Worm (Caenorhabditis elegans) whole organism, young adult: ENCODE results near the gene tpa-1.

Experiments
- B0035.1 ChIP-seq: sonication (generic microtip); optimal IDR thresholded peaks from 2 replicates; lab custom pipeline; 2016; ENCODE audit warnings: missing genetic modification characterization, mild to moderate bottlenecking, missing compliant biosample characterization, missing genotype, missing genetic modification reagents
- hrde-1 ChIP-seq: sonication (generic microtip); optimal IDR thresholded peaks from 2 replicates; lab custom pipeline; 2016; ENCODE audit warnings: missing genetic modification characterization, mild to moderate bottlenecking, missing compliant biosample characterization, moderate library complexity, missing genotype, missing genetic modification reagents, borderline replicate concordance
- nfya-2 ChIP-seq: fragments of 200-800 bp; sonication (Bioruptor generic); IDR thresholded peaks from 2 replicates; pipeline ENCODE4 v1.3.6; 2022; ENCODE audit warnings: missing genetic modification reagents, missing genetic modification characterization, missing compliant biosample characterization
- sdz-38 ChIP-seq: sonication (generic microtip); optimal IDR thresholded peaks from 2 replicates; lab custom pipeline; 2016; ENCODE audit warnings: missing genotype, missing genetic modification characterization, missing compliant biosample characterization
- snpc-1.3 ChIP-seq: sonication (generic microtip); optimal IDR thresholded peaks from 2 replicates; lab custom pipeline; 2017; ENCODE audit warnings: missing genetic modification characterization, mild to moderate bottlenecking, missing compliant biosample characterization, antibody characterized with exemption, moderate library complexity, missing genotype, missing genetic modification reagents; ENCODE audit not compliant: insufficient read depth
- snpc-4 ChIP-seq, 5 experiments: fragments of 150-350 bp in 1 of 5; sonication (generic microtip) in 4 of 5; optimal IDR thresholded peaks; 2 replicates each; lab custom pipeline; 2014 to 2018; ENCODE audit warnings: missing genetic modification characterization in 5 of 5, missing biosample characterization in 3 of 5, antibody characterized with exemption in 2 of 5, mild to moderate bottlenecking in 2 of 5, missing compliant biosample characterization in 2 of 5, missing genotype in 2 of 5, moderate library complexity in 2 of 5, missing genetic modification reagents in 1 of 5

ce11 chrIV:128525-128924 lies 36.7 kb downstream of the tpa-1 start:
- TF ChIP-seq nfya-2 (GFP tag; lab: Robert Waterston, UW) (no peak), sdz-38 (no peak), B0035.1 (tag; lab: Kevin White, UChicago) (no peak), snpc-1.3 (tag; lab: Kevin White, UChicago) (no peak), hrde-1 (tag; lab: Kevin White, UChicago) (no peak), snpc-4 (GFP tag; optimal IDR thresholded peaks at IDR 0.05; lab: Kevin White, UChicago) (no peak), snpc-4 (tag; optimal IDR thresholded peaks at IDR 0.05; lab: Kevin White, UChicago) (no peak)
